Worm (Caenorhabditis elegans) whole organism, late embryonic: ENCODE measurements around the gene srxa-9.

ENCODE experiments used
- C08G9.2 ChIP-seq: sonication (generic microtip); optimal IDR thresholded peaks from 2 replicates; lab custom pipeline; 2016; ENCODE audit warnings: mild to moderate bottlenecking, missing genetic modification characterization, moderate library complexity, missing compliant biosample characterization
- F13H6.1 ChIP-seq: sonication (generic microtip); optimal IDR thresholded peaks from 2 replicates; lab custom pipeline; 2016; ENCODE audit warnings: missing genetic modification characterization, missing compliant biosample characterization
- T23F11.4 ChIP-seq: fragments of 200-800 bp; sonication (Bioruptor generic); optimal IDR thresholded peaks from 2 replicates; lab custom pipeline; 2018; ENCODE audit warnings: mild to moderate bottlenecking, missing genetic modification characterization, missing compliant biosample characterization
- Y22D7AL.16 ChIP-seq: sonication (generic microtip); optimal IDR thresholded peaks from 2 replicates; lab custom pipeline; 2016; ENCODE audit warnings: missing genetic modification characterization, missing compliant biosample characterization
- ama-1 ChIP-seq: fragments of 150-350 bp; optimal IDR thresholded peaks from 2 replicates; lab custom pipeline; 2014
- ceh-14 ChIP-seq: sonication (generic microtip); optimal IDR thresholded peaks from 2 replicates; lab custom pipeline; 2016; ENCODE audit warnings: missing genotype, missing genetic modification characterization, missing compliant biosample characterization
- ceh-18 ChIP-seq: sonication (generic microtip); optimal IDR thresholded peaks from 2 replicates; lab custom pipeline; 2016; ENCODE audit warnings: missing genetic modification characterization, missing compliant biosample characterization
- ceh-2 ChIP-seq: sonication (generic microtip); optimal IDR thresholded peaks from 2 replicates; lab custom pipeline; 2016; ENCODE audit warnings: missing genotype, missing genetic modification characterization, missing compliant biosample characterization
- ceh-22 ChIP-seq: sonication (generic microtip); optimal IDR thresholded peaks from 2 replicates; lab custom pipeline; 2017; ENCODE audit warnings: missing biosample characterization, missing genetic modification characterization
- ceh-30 ChIP-seq: fragments of 150-350 bp; optimal IDR thresholded peaks from 2 replicates; lab custom pipeline; 2014; ENCODE audit warnings: missing biosample characterization, missing genetic modification characterization
- ceh-31 ChIP-seq: sonication (generic microtip); optimal IDR thresholded peaks from 2 replicates; lab custom pipeline; 2016; ENCODE audit warnings: missing genetic modification characterization, missing compliant biosample characterization
- ceh-34 ChIP-seq: sonication (generic microtip); optimal IDR thresholded peaks from 2 replicates; lab custom pipeline; 2016; ENCODE audit warnings: mild to moderate bottlenecking, missing genetic modification characterization, missing compliant biosample characterization
- ceh-48 ChIP-seq: sonication (generic microtip); optimal IDR thresholded peaks from 2 replicates; lab custom pipeline; 2016; ENCODE audit warnings: missing genetic modification characterization, inconsistent platforms, missing compliant biosample characterization
- ceh-6 ChIP-seq: fragments of 200-800 bp; sonication (Bioruptor generic); optimal IDR thresholded peaks from 2 replicates; lab custom pipeline; 2018; ENCODE audit warnings: mild to moderate bottlenecking, missing genetic modification characterization, missing compliant biosample characterization
- ceh-9 ChIP-seq: sonication (generic microtip); optimal IDR thresholded peaks from 2 replicates; lab custom pipeline; 2016; ENCODE audit warnings: mild to moderate bottlenecking, missing genetic modification characterization, inconsistent platforms, missing compliant biosample characterization
- dmd-4 ChIP-seq: sonication (generic microtip); optimal IDR thresholded peaks from 2 replicates; lab custom pipeline; 2016; ENCODE audit warnings: borderline replicate concordance, missing genetic modification characterization, missing compliant biosample characterization
- elt-4 ChIP-seq: sonication (generic microtip); optimal IDR thresholded peaks from 2 replicates; lab custom pipeline; 2016; ENCODE audit warnings: missing genetic modification characterization, missing compliant biosample characterization
- ets-4 ChIP-seq: sonication (generic microtip); optimal IDR thresholded peaks from 2 replicates; lab custom pipeline; 2016; ENCODE audit warnings: missing genetic modification characterization, missing compliant biosample characterization
- fax-1 ChIP-seq: sonication (generic microtip); optimal IDR thresholded peaks from 2 replicates; lab custom pipeline; 2016; ENCODE audit warnings: missing genotype, missing genetic modification characterization, missing compliant biosample characterization
- fkh-6 ChIP-seq: sonication (generic microtip); optimal IDR thresholded peaks from 2 replicates; lab custom pipeline; 2016; ENCODE audit warnings: missing genetic modification characterization, missing compliant biosample characterization
- gmeb-2 ChIP-seq: sonication (generic microtip); optimal IDR thresholded peaks from 2 replicates; lab custom pipeline; 2016; ENCODE audit warnings: missing genetic modification characterization, inconsistent platforms, missing compliant biosample characterization
- hlh-15 ChIP-seq: sonication (generic microtip); optimal IDR thresholded peaks from 2 replicates; lab custom pipeline; 2016; ENCODE audit warnings: missing genetic modification characterization, missing compliant biosample characterization
- lim-6 ChIP-seq: sonication (generic microtip); optimal IDR thresholded peaks from 2 replicates; lab custom pipeline; 2016; ENCODE audit warnings: missing genetic modification characterization, missing compliant biosample characterization
- lin-11 ChIP-seq: fragments of 200-800 bp; sonication (Bioruptor generic); optimal IDR thresholded peaks from 2 replicates; lab custom pipeline; 2018; ENCODE audit warnings: mild to moderate bottlenecking, missing genetic modification characterization, missing compliant biosample characterization
- nhr-232 ChIP-seq: sonication (generic microtip); optimal IDR thresholded peaks from 2 replicates; lab custom pipeline; 2016; ENCODE audit warnings: missing genetic modification characterization, missing compliant biosample characterization
- pha-4 ChIP-seq: fragments of 150-350 bp; optimal IDR thresholded peaks from 2 replicates; lab custom pipeline; 2018; ENCODE audit warnings: missing biosample characterization, missing genetic modification reagents, missing genetic modification characterization
- pqm-1 ChIP-seq: sonication (generic microtip); optimal IDR thresholded peaks from 2 replicates; lab custom pipeline; 2016; ENCODE audit warnings: missing genetic modification characterization, missing compliant biosample characterization
- sox-4 ChIP-seq: sonication (generic microtip); optimal IDR thresholded peaks from 2 replicates; lab custom pipeline; 2017; ENCODE audit warnings: mild to moderate bottlenecking, missing genetic modification characterization, inconsistent platforms, missing compliant biosample characterization
- tbx-7 ChIP-seq: sonication (generic microtip); optimal IDR thresholded peaks from 2 replicates; lab custom pipeline; 2016; ENCODE audit warnings: missing genotype, missing genetic modification characterization, missing compliant biosample characterization
- unc-3 ChIP-seq, 2 experiments: fragments of 200-800 bp in 1 of 2; sonication (Bioruptor generic) in 1 of 2; sonication (generic microtip) in 1 of 2; conservative IDR thresholded peaks in 1 of 2; optimal IDR thresholded peaks in 1 of 2; 2 replicates each; pipeline versions ENCODE4 v1.3.6 to Lab custom; 2016 to 2022; ENCODE audit warnings: missing compliant biosample characterization in 2 of 2, missing genetic modification characterization in 2 of 2, missing genetic modification reagents in 1 of 2
- unc-42 ChIP-seq: sonication (generic microtip); optimal IDR thresholded peaks from 2 replicates; lab custom pipeline; 2016; ENCODE audit warnings: missing genotype, missing genetic modification characterization, missing compliant biosample characterization
- ztf-16 ChIP-seq: sonication (generic microtip); optimal IDR thresholded peaks from 2 replicates; lab custom pipeline; 2017; ENCODE audit warnings: missing genetic modification characterization, missing compliant biosample characterization

srxa-9 gene

DNA sequence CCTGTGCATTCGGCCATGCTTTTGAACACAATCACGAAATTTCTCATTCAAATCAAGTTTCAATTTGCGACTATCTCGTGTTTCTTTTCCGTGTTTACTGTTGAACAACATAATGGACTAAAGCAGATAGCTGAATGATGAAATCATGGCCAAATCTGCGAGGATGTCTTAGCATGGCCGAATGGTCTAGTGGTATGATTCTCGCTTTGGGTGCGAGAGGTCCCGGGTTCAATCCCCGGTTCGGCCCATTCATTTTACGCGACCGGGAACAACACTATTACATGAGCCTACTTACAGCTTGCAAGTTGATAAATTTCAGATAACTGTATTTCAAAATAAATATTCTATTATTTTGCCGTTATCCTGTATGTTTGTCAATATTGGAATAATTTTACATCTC lies 4.4 kb downstream of the srxa-9 start:
- TF ChIP-seq ets-4 (tag; lab: Kevin White, UChicago), result no peak
- TF ChIP-seq ceh-9 (tag; lab: Kevin White, UChicago), result no peak
- TF ChIP-seq ceh-34, result no peak
- no peak for TF ChIP-seq ceh-2 (tag; lab: Kevin White, UChicago)
- TF ChIP-seq tbx-7, result no peak
- no peak for TF ChIP-seq T23F11.4 (GFP tag; lab: Kevin White, UChicago)

- TF ChIP-seq ets-4 (tag; lab: Kevin White, UChicago), result no peak
- no peak for TF ChIP-seq ceh-22 (tag; lab: Kevin White, UChicago)
- no peak for TF ChIP-seq lin-11 (tag; lab: Kevin White, UChicago)
- TF ChIP-seq fax-1, result no peak
- no peak for TF ChIP-seq unc-3 (GFP tag; conservative IDR thresholded peaks at IDR 0.05; lab: Robert Waterston, UW)
- TF ChIP-seq unc-3 (tag; optimal IDR thresholded peaks at IDR 0.05; lab: Kevin White, UChicago), result no peak
- TF ChIP-seq F13H6.1 (tag; lab: Kevin White, UChicago), result no peak
- TF ChIP-seq ama-1 (lab: Kevin White, UChicago), result no peak
- TF ChIP-seq unc-42 (tag; lab: Kevin White, UChicago), result no peak
- TF ChIP-seq lim-6 (tag; lab: Kevin White, UChicago), result no peak
- TF ChIP-seq Y22D7AL.16 (tag; lab: Kevin White, UChicago), result no peak
- no peak for TF ChIP-seq ceh-14 (tag; lab: Kevin White, UChicago)
- no peak for TF ChIP-seq ceh-30
- TF ChIP-seq hlh-15 (tag; lab: Kevin White, UChicago), result no peak
- no peak for TF ChIP-seq elt-4 (tag; lab: Kevin White, UChicago)
- TF ChIP-seq sox-4 (tag; lab: Kevin White, UChicago), result no peak
Observed at ce11 chrX:15757169-15757568, 10.4 kb downstream of the srxa-9 start, which contains the start of gene wrt-4. TSS of gene wrt-4 (minus strand) at chrX:15757269.

DNA sequence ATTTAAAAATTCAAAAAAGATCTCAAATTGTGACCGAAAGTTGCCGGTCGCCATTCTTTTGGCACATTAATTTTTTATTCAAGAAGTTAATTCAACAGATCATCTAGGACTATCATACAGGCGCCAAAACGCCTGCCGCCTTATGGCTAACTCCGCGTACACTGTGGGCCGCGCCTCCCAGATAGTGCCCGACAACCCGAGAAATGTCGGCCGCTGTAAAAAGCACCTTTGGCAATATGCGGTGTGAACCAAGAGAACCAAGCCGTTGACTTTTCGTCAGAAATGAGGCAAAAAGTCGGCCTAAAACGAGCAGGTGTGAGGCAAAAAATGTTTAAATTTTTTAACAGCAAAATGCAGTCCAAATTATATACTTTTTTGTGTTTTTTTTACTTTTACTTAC lies 12.4 kb downstream of the srxa-9 start:
- TF ChIP-seq ztf-16 (tag; lab: Kevin White, UChicago), result no peak
- TF ChIP-seq unc-42 (tag; lab: Kevin White, UChicago), result no peak
- TF ChIP-seq ceh-48 (tag; lab: Kevin White, UChicago), result no peak

ce11 chrX:15766147-15766546 lies 19.3 kb downstream of the srxa-9 start, which contains the start of gene bus-17:
TSS of gene bus-17 (minus strand) at chrX:15766354.
- TF ChIP-seq ztf-16 (tag; lab: Kevin White, UChicago) (no peak), C08G9.2 (no peak), pha-4 (no peak), lim-6 (tag; lab: Kevin White, UChicago) (no peak), ceh-18 (tag; lab: Kevin White, UChicago) (no peak), pqm-1 (tag; lab: Kevin White, UChicago) (no peak)

DNA sequence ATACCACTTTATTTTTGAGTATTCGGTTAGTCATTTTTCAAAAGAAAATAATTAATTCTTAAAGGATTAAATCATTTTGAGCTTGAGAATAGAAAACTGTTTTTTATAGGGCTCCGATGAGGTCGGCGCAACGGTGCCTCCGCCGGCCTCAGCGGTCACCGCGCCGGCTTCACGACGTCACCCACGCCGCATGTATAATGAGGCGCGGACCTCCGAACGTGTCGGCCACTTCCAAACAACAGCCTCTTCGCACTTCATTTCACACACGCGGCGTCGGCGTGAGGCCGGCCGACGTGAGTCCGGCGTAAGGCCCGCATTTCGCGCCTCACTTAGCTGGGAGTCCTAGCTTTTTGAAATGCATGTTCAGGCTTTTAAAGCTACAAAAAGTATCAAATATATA lies 20.1 kb downstream of the srxa-9 start:
- TF ChIP-seq ceh-31 (tag; lab: Kevin White, UChicago) (no peak), dmd-4 (tag; lab: Kevin White, UChicago) (no peak), nhr-232 (no peak), ceh-22 (tag; lab: Kevin White, UChicago) (no peak), elt-4 (tag; lab: Kevin White, UChicago) (no peak), fkh-6 (tag; lab: Kevin White, UChicago) (no peak), sox-4 (tag; lab: Kevin White, UChicago) (no peak)

DNA sequence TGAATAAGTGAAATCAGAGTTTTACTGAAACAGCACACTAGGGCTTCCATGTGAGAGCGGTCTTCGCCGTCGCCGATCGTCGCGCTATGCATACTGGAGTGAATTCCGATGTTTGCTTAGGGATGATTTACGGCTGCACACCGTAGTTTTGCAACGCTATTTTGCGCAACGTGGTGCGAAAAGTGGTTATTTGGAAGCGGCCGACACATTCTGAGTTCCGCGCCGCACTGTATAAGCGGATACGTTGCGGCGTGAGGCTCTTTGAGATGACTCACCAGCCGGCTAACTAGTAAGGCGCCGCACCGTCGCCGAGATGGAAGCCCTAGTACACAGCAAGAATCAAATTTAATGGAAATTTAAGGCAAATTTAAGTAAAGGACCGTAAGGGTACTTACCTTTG lies 21.7 kb downstream of the srxa-9 start:
- TF ChIP-seq sox-4 (tag; lab: Kevin White, UChicago), result no peak
- TF ChIP-seq Y22D7AL.16 (tag; lab: Kevin White, UChicago), result no peak
- no peak for TF ChIP-seq fkh-6 (tag; lab: Kevin White, UChicago)
- no peak for TF ChIP-seq gmeb-2 (tag; lab: Kevin White, UChicago)
- TF ChIP-seq ceh-18 (tag; lab: Kevin White, UChicago), result no peak
- no peak for TF ChIP-seq unc-3 (GFP tag; conservative IDR thresholded peaks at IDR 0.05; lab: Robert Waterston, UW)
- no peak for TF ChIP-seq unc-3 (tag; optimal IDR thresholded peaks at IDR 0.05; lab: Kevin White, UChicago)
- no peak for TF ChIP-seq ceh-6
